Worm (Caenorhabditis elegans) whole organism, midembryonic: ENCODE data around the gene C03A3.1.

Experiments
- T22C8.4 ChIP-seq: fragments of 200-800 bp; sonication (Bioruptor generic); IDR thresholded peaks from 2 replicates; pipeline ENCODE4 v1.3.6; 2022; ENCODE audit warnings: missing genetic modification characterization, missing compliant biosample characterization
- flt-1 ChIP-seq: fragments of 200-800 bp; sonication (Bioruptor generic); IDR thresholded peaks from 2 replicates; pipeline ENCODE4 v1.3.6; 2022; ENCODE audit warnings: missing genetic modification characterization, missing compliant biosample characterization
- klf-2 ChIP-seq: fragments of 200-800 bp; sonication (Bioruptor generic); conservative IDR thresholded peaks from 2 replicates; pipeline ENCODE4 v1.3.6; 2022; ENCODE audit warnings: missing genetic modification reagents, missing genetic modification characterization, missing compliant biosample characterization
- med-1 ChIP-seq: sonication (generic microtip); optimal IDR thresholded peaks from 2 replicates; lab custom pipeline; 2017; ENCODE audit warnings: missing genetic modification characterization, mild to moderate bottlenecking, missing compliant biosample characterization, antibody characterized with exemption, missing genetic modification reagents; ENCODE audit not compliant: insufficient read depth
- tab-1 ChIP-seq: fragments of 200-800 bp; sonication (Bioruptor generic); IDR thresholded peaks from 2 replicates; pipeline ENCODE4 v1.3.6; 2022; ENCODE audit warnings: missing genetic modification characterization, missing compliant biosample characterization
- ztf-23 ChIP-seq: fragments of 200-800 bp; sonication (Bioruptor generic); IDR thresholded peaks from 2 replicates; pipeline ENCODE4 v1.3.6; 2022; ENCODE audit warnings: missing genetic modification reagents, missing genetic modification characterization, missing compliant biosample characterization
- ztf-29 ChIP-seq: fragments of 200-800 bp; sonication (Bioruptor generic); IDR thresholded peaks from 2 replicates; pipeline ENCODE4 v1.3.6; 2022; ENCODE audit warnings: missing genetic modification reagents, missing genetic modification characterization, missing compliant biosample characterization

DNA sequence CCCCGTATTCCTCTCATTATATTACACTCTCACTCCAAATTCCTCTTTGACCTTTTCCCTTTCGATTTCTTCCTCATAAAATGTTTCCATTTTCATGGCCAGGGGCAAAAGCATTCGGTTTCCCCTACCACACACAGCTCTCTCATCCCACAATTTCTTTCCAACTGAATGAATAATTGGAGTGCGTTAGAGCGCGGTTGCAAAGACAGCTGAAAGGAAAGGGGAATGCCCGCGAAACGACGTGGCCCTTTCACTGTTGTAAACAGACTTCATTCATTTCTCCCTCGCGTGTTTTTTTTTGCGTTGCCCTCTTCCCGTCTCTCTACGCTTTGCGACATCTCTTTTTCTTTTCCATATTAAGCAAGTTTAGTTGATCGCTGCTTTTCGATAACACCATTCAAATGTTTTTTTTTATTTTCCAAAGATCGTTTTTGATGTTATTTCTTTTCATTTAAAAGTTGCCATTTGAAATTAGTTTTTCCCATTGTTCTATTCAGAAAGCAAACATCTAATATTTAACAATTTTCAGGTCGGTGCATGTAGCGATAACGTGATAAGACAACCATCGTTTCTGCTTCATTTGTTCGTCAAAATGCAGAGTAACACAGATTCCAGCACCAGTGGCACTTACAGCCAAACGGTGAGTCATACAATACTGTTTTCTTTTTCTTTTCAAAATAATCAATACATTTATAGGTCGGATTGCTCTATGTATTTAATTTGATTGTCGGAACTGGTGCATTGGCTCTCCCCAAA is 5.3 kb downstream of the C03A3.1 start, which contains the start of gene C03A3.2:
- TF ChIP-seq flt-1 (peak; percentile 70; the same call in 1 of the 2 replicates), klf-2 (GFP tag; lab: Robert Waterston, UW) (no peak), ztf-29 (GFP tag; lab: Robert Waterston, UW) (no peak), med-1 (GFP tag; lab: Kevin White, UChicago) (no peak), tab-1 (no peak), T22C8.4 (no peak), ztf-23 (peak; percentile 70)
